Fruit fly (Drosophila melanogaster): ENCODE measurements around the gene CG10182.

dm6 chr3R:23576618-23577017, 13.0 kb downstream of the CG10182 start:
- TF ChIP-seq Mnt (GFP tag; optimal IDR thresholded peaks at IDR 0.05) (no peak), CG14711 (tag; optimal IDR thresholded peaks at IDR 0.05) (no peak), Crg-1 (GFP tag; optimal IDR thresholded peaks at IDR 0.05) (no peak), cic (GFP tag; optimal IDR thresholded peaks at IDR 0.05) (no peak), kay (GFP tag; ENCODE audit: borderline replicate concordance) (no peak)

Data from whole organism, adult.